Worm (Caenorhabditis elegans): ENCODE measurements around the gene dsl-2.

- TF ChIP-seq gmeb-1 (tag; optimal IDR thresholded peaks at IDR 0.05), result no peak
- TF ChIP-seq ceh-82 (tag; optimal IDR thresholded peaks at IDR 0.05), result no peak
Measured at ce11 chrIV:1209813-1210212, 5.0 kb upstream of the dsl-2 start.

Measured in whole organism, L2 larva.